Worm (Caenorhabditis elegans): ENCODE data around the gene ykt-6.

ykt-6 gene

DNA sequence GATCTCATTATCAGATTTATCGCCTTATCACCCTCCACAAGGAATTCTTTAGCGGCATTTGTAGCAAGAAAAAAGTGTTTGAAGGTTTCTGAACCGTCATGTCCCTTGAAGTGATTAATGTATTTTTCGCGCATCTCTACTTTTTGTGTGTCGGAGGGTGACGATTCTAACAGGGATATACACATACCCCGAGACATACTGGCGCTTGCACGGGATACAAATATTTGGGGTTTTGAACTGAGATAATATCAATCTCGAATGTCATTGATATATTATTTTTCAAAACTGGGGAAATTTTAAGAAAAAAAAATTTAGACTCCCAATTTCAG is 18.2 kb upstream of the ykt-6 start (continued):
- TF ChIP-seq vab-15 (tag; optimal IDR thresholded peaks at IDR 0.05) (no peak), jun-1 (tag; optimal IDR thresholded peaks at IDR 0.05) (no peak), lin-14 (GFP tag; optimal IDR thresholded peaks at IDR 0.05) (peak; percentile 47), egl-27 (tag; optimal IDR thresholded peaks at IDR 0.05) (no peak), unc-98 (GFP tag; IDR thresholded peaks at IDR 0.05) (no peak), lin-39 (tag; optimal IDR thresholded peaks at IDR 0.05) (no peak), fkh-10 (GFP tag; optimal IDR thresholded peaks at IDR 0.05) (no peak), skn-1 (tag; optimal IDR thresholded peaks at IDR 0.05) (no peak), aly-2 (tag; optimal IDR thresholded peaks at IDR 0.05) (no peak), nhr-20 (tag; optimal IDR thresholded peaks at IDR 0.05) (peak; percentile 42), elt-3 (tag; optimal IDR thresholded peaks at IDR 0.05) (peak in 4 of 6 experiments; percentile 20 to 88 (median 44))

DNA sequence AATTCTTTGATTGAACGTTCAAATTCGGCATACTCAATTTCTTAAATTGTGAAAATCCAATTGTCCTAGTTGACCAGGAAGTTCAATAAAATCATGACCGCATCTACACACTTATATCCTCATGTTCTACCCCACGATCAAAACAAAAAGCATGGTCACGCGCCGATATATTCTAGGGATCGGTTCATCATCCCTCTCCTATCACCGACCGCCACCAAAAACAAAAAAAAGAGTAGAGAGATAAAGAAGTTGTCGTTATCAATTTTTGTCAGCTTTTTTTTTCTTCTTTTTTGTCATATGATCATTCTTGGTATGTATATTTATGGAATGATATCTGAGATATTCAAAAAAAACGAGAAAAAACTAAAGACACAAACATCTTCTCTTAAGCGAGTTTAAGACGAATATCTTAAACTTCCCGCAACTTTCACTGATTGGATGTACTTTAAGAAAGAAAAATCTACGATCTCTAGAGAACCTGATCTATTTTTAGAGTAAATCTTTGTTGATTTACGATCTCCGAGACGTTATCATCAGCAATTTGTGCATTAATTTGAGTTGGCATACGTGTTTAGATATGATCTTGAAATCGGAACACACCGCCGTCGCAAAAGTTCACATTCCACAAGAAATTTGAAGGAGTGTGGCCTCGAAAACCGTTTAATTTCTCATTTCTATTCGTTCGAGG is 17.7 kb upstream of the ykt-6 start:
- TF ChIP-seq nhr-20 (tag; optimal IDR thresholded peaks at IDR 0.05) (peak; percentile 71), elt-2 (tag; optimal IDR thresholded peaks at IDR 0.05) (peak; percentile 1), nhr-71 (tag; optimal IDR thresholded peaks at IDR 0.05) (peak; percentile 65), efl-1 (optimal IDR thresholded peaks at IDR 0.05) (no peak), efl-1 (GFP tag; optimal IDR thresholded peaks at IDR 0.05 in 1 of 2) (peak in 1 of 2 experiments; percentile 15), lin-35 (GFP tag; optimal IDR thresholded peaks at IDR 0.05) (peak in 1 of 2 experiments; percentile 46), mdl-1 (tag; optimal IDR thresholded peaks at IDR 0.05) (peak in 1 of 2 experiments; percentile 51), aha-1 (tag; optimal IDR thresholded peaks at IDR 0.05) (no peak), ets-5 (GFP tag; IDR thresholded peaks at IDR 0.05) (no peak), blmp-1 (tag; optimal IDR thresholded peaks at IDR 0.05) (peak; percentile 73), lin-14 (GFP tag; optimal IDR thresholded peaks at IDR 0.05) (peak; percentile 52), nhr-90 (tag; optimal IDR thresholded peaks at IDR 0.05; ENCODE audit: poor library complexity) (peak; percentile 34), hlh-4 (tag; optimal IDR thresholded peaks at IDR 0.05) (no peak), tbx-2 (tag; optimal IDR thresholded peaks at IDR 0.05) (peak; percentile 54), C16A3.4 (tag; optimal IDR thresholded peaks at IDR 0.05) (peak; percentile 11), nhr-47 (tag; optimal IDR thresholded peaks at IDR 0.05) (peak; percentile 23), lir-3 (tag; optimal IDR thresholded peaks at IDR 0.05; ENCODE audit: poor library complexity) (peak; percentile 10), elt-3 (tag; optimal IDR thresholded peaks at IDR 0.05) (peak in 2 of 6 experiments; percentile 73 to 86), lsy-2 (tag; optimal IDR thresholded peaks at IDR 0.05) (peak in 1 of 2 experiments; percentile 24), nhr-85 (tag) (peak; percentile 79), mef-2 (tag; optimal IDR thresholded peaks at IDR 0.05) (no peak), snu-23 (GFP tag; optimal IDR thresholded peaks at IDR 0.05) (peak; percentile 56), nhr-19 (GFP tag; conservative IDR thresholded peaks at IDR 0.05) (peak; percentile 49), jun-1 (tag; optimal IDR thresholded peaks at IDR 0.05) (no peak), zag-1 (tag; optimal IDR thresholded peaks at IDR 0.05) (no peak)

ce11 chrIII:7301668-7302067 is 14.3 kb upstream of the ykt-6 start:
- TF ChIP-seq zip-4 (GFP tag; optimal IDR thresholded peaks at IDR 0.05), result no peak
- TF ChIP-seq nhr-20 (tag; optimal IDR thresholded peaks at IDR 0.05), result peak; percentile 11
- TF ChIP-seq lin-14 (GFP tag; optimal IDR thresholded peaks at IDR 0.05), result peak; percentile 55
- no peak for TF ChIP-seq C34B4.2 (tag; optimal IDR thresholded peaks at IDR 0.05)
- peak; percentile 55 for TF ChIP-seq blmp-1 (tag; optimal IDR thresholded peaks at IDR 0.05)
- peak; percentile 86 for TF ChIP-seq nhr-85 (tag)
- peak; percentile 22 for TF ChIP-seq mep-1 (tag; optimal IDR thresholded peaks at IDR 0.05)
- TF ChIP-seq nhr-28 (tag; optimal IDR thresholded peaks at IDR 0.05), result no peak

- TF ChIP-seq nhr-47 (tag; optimal IDR thresholded peaks at IDR 0.05), result no peak
- no peak for TF ChIP-seq nhr-28 (tag; optimal IDR thresholded peaks at IDR 0.05)
- TF ChIP-seq mep-1 (tag; optimal IDR thresholded peaks at IDR 0.05), result no peak
- peak in 1 of 2 experiments; percentile 38 for TF ChIP-seq lin-35 (GFP tag; optimal IDR thresholded peaks at IDR 0.05)
- no peak for TF ChIP-seq tlp-1 (tag; optimal IDR thresholded peaks at IDR 0.05)
- no peak for TF ChIP-seq tbx-2 (tag; optimal IDR thresholded peaks at IDR 0.05)
- peak; percentile 44 for TF ChIP-seq lin-14 (GFP tag; optimal IDR thresholded peaks at IDR 0.05)
- TF ChIP-seq aly-2 (tag; optimal IDR thresholded peaks at IDR 0.05), result no peak
- TF ChIP-seq alr-1 (tag; optimal IDR thresholded peaks at IDR 0.05; ENCODE audit: borderline replicate concordance), result no peak
- no peak for TF ChIP-seq skn-1 (tag; optimal IDR thresholded peaks at IDR 0.05)
- no peak for TF ChIP-seq ama-1 (optimal IDR thresholded peaks at IDR 0.05)
- TF ChIP-seq nhr-85 (tag), result peak; percentile 87
- no peak for TF ChIP-seq egl-13 (tag; optimal IDR thresholded peaks at IDR 0.05)
- TF ChIP-seq unc-86 (tag; optimal IDR thresholded peaks at IDR 0.05), result no peak
- TF ChIP-seq ceh-63 (GFP tag; optimal IDR thresholded peaks at IDR 0.05), result no peak
- peak; percentile 33 for TF ChIP-seq nhr-19 (GFP tag; conservative IDR thresholded peaks at IDR 0.05)
- TF ChIP-seq irx-1 (tag; optimal IDR thresholded peaks at IDR 0.05), result no peak
- TF ChIP-seq nhr-84 (tag; optimal IDR thresholded peaks at IDR 0.05), result no peak
- no peak for TF ChIP-seq aha-1 (tag; optimal IDR thresholded peaks at IDR 0.05)
- no peak for TF ChIP-seq unc-98 (GFP tag; IDR thresholded peaks at IDR 0.05)
- TF ChIP-seq elt-3 (tag; optimal IDR thresholded peaks at IDR 0.05), result peak in 1 of 6 experiments; percentile 2
- TF ChIP-seq nhr-237 (tag; optimal IDR thresholded peaks at IDR 0.05), result no peak
- TF ChIP-seq nhr-20 (tag; optimal IDR thresholded peaks at IDR 0.05), result peak; percentile 40
- TF ChIP-seq jun-1 (tag; optimal IDR thresholded peaks at IDR 0.05), result no peak
Measured at ce11 chrIII:7300763-7301162, 13.4 kb upstream of the ykt-6 start.

Measured in whole organism, L1 larva.